Worm (Caenorhabditis elegans) whole organism, early embryonic: ENCODE data around the gene otpl-4.

Source experiments
- ama-1 ChIP-seq: fragments of 150-350 bp; optimal IDR thresholded peaks from 2 replicates; lab custom pipeline; 2014
- ceh-13 ChIP-seq: fragments of 200-800 bp; sonication (Bioruptor generic); optimal IDR thresholded peaks from 2 replicates; lab custom pipeline; 2018; ENCODE audit warnings: mild to moderate bottlenecking, missing genetic modification characterization, missing compliant biosample characterization
- ets-7 ChIP-seq: sonication (generic microtip); optimal IDR thresholded peaks from 2 replicates; lab custom pipeline; 2016; ENCODE audit warnings: missing genotype, missing genetic modification characterization, missing compliant biosample characterization
- flt-1 ChIP-seq: fragments of 200-800 bp; sonication (Bioruptor generic); IDR thresholded peaks from 2 replicates; pipeline ENCODE4 v1.3.6; 2022; ENCODE audit warnings: missing genetic modification characterization, missing compliant biosample characterization
- hmbx-1 ChIP-seq: sonication (generic microtip); optimal IDR thresholded peaks from 2 replicates; lab custom pipeline; 2016; ENCODE audit warnings: mild to moderate bottlenecking, missing genetic modification characterization, missing compliant biosample characterization
- hmg-4 ChIP-seq: fragments of 200-800 bp; sonication (Bioruptor generic); optimal IDR thresholded peaks from 2 replicates; lab custom pipeline; 2018; ENCODE audit warnings: mild to moderate bottlenecking, missing genetic modification characterization, missing compliant biosample characterization
- hnd-1 ChIP-seq: sonication (generic microtip); optimal IDR thresholded peaks from 2 replicates; lab custom pipeline; 2016; ENCODE audit warnings: missing genetic modification characterization, missing compliant biosample characterization
- sea-1 ChIP-seq: fragments of 200-800 bp; sonication (Bioruptor generic); conservative IDR thresholded peaks from 2 replicates; pipeline ENCODE4 v1.3.6; 2022; ENCODE audit warnings: missing genetic modification characterization, missing compliant biosample characterization
- tbx-37 ChIP-seq: fragments of 200-800 bp; sonication (Bioruptor generic); conservative IDR thresholded peaks from 2 replicates; pipeline ENCODE4 v1.3.6; 2022; ENCODE audit warnings: missing genetic modification reagents, missing genetic modification characterization, missing compliant biosample characterization

- no peak for TF ChIP-seq hmg-4 (GFP tag; lab: Kevin White, UChicago)
- TF ChIP-seq ets-7 (tag; lab: Kevin White, UChicago): no peak
- TF ChIP-seq ama-1 (lab: Kevin White, UChicago): no peak
- no peak for TF ChIP-seq sea-1 (GFP tag; lab: Robert Waterston, UW)
- no peak for TF ChIP-seq tbx-37 (GFP tag; lab: Robert Waterston, UW)
- no peak for TF ChIP-seq ceh-13
- TF ChIP-seq hmbx-1 (tag; lab: Kevin White, UChicago): no peak
- TF ChIP-seq hnd-1 (tag; lab: Kevin White, UChicago): no peak
- TF ChIP-seq flt-1 (GFP tag; lab: Robert Waterston, UW): no peak
These were observed 11.9 kb downstream of the otpl-4 start, which contains the start of gene stdh-4 for ce11 chrV:8548989-8549388.
